Fruit fly (Drosophila melanogaster) whole organism, embryonic: Measurements from ENCODE around the gene CG7991.

Experiments used
- Ada2b ChIP-seq: fragments of 200-800 bp; sonication (Bioruptor generic); IDR thresholded peaks from 2 replicates; pipeline ENCODE4 v1.3.6; 2022; ENCODE audit warnings: missing biosample characterization, missing genetic modification characterization
- CG10543 ChIP-seq: fragments of 200-800 bp; sonication (Bioruptor generic); optimal IDR thresholded peaks from 3 replicates; lab custom pipeline; 2017; ENCODE audit warnings: missing biosample characterization, mild to moderate bottlenecking, missing genetic modification characterization, moderate library complexity
- CG11093 ChIP-seq: fragments of 200-800 bp; sonication (Bioruptor generic); IDR thresholded peaks from 3 replicates; pipeline ENCODE4 v1.3.6; 2022; ENCODE audit warnings: missing biosample characterization, missing genetic modification characterization
- CG11398 ChIP-seq: fragments of 200-800 bp; sonication (Bioruptor generic); optimal IDR thresholded peaks from 2 replicates; lab custom pipeline; 2016; ENCODE audit warnings: missing biosample characterization, missing genetic modification characterization
- CG12219 ChIP-seq: fragments of 200-800 bp; sonication (Bioruptor generic); optimal IDR thresholded peaks from 3 replicates; lab custom pipeline; 2018; ENCODE audit warnings: missing biosample characterization, mild to moderate bottlenecking, missing genetic modification characterization
- CG12769 ChIP-seq: fragments of 200-800 bp; sonication (Bioruptor generic); optimal IDR thresholded peaks from 2 replicates; lab custom pipeline; 2019; ENCODE audit warnings: missing biosample characterization, mild to moderate bottlenecking, missing genetic modification characterization, moderate library complexity
- CG15073 ChIP-seq: fragments of 200-800 bp; sonication (Bioruptor generic); optimal IDR thresholded peaks from 2 replicates; lab custom pipeline; 2016; ENCODE audit warnings: missing biosample characterization, missing genetic modification characterization
- CG16815 ChIP-seq: fragments of 200-800 bp; sonication (Bioruptor generic); optimal IDR thresholded peaks from 3 replicates; lab custom pipeline; 2017; ENCODE audit warnings: missing biosample characterization, mild to moderate bottlenecking, missing genetic modification characterization
- CG17361 ChIP-seq: fragments of 200-800 bp; sonication (Bioruptor generic); IDR thresholded peaks from 3 replicates; pipeline ENCODE4 v1.3.6; 2022; ENCODE audit warnings: missing biosample characterization, missing genetic modification characterization
- CG17568 ChIP-seq: fragments of 200-800 bp; sonication (Bioruptor generic); optimal IDR thresholded peaks from 2 replicates; lab custom pipeline; 2018; ENCODE audit warnings: missing biosample characterization, mild to moderate bottlenecking, missing genetic modification characterization, moderate library complexity
- CG17612 ChIP-seq: fragments of 200-800 bp; sonication (Bioruptor generic); IDR thresholded peaks from 2 replicates; pipeline ENCODE4 v1.3.6; 2022; ENCODE audit warnings: missing biosample characterization, missing genetic modification characterization
- CG1832 ChIP-seq: fragments of 200-800 bp; sonication (Bioruptor generic); optimal IDR thresholded peaks from 2 replicates; lab custom pipeline; 2017; ENCODE audit warnings: missing biosample characterization, mild to moderate bottlenecking, missing genetic modification characterization, inconsistent platforms
- CG3407 ChIP-seq: fragments of 200-800 bp; sonication (Bioruptor generic); optimal IDR thresholded peaks from 2 replicates; lab custom pipeline; 2018; ENCODE audit warnings: missing biosample characterization, mild to moderate bottlenecking, missing genetic modification characterization
- CG42726 ChIP-seq: fragments of 200-800 bp; sonication (Bioruptor generic); IDR thresholded peaks from 2 replicates; pipeline ENCODE4 v1.3.6; 2022; ENCODE audit warnings: missing biosample characterization, missing genetic modification characterization; ENCODE audit not compliant: partially characterized antibody
- CG4820 ChIP-seq: fragments of 200-800 bp; sonication (Bioruptor generic); optimal IDR thresholded peaks from 3 replicates; lab custom pipeline; 2016; ENCODE audit warnings: missing biosample characterization, missing genetic modification characterization
- CG6175 ChIP-seq: fragments of 200-800 bp; sonication (Bioruptor generic); IDR thresholded peaks from 3 replicates; pipeline ENCODE4 v1.3.6; 2022; ENCODE audit warnings: missing biosample characterization, missing genetic modification characterization
- CG8359 ChIP-seq: fragments of 200-800 bp; sonication (Bioruptor generic); optimal IDR thresholded peaks from 2 replicates; lab custom pipeline; 2017; ENCODE audit warnings: missing biosample characterization, mild to moderate bottlenecking, missing genetic modification characterization, borderline replicate concordance
- CG9817 ChIP-seq: fragments of 200-800 bp; sonication (Bioruptor generic); optimal IDR thresholded peaks from 2 replicates; lab custom pipeline; 2018; ENCODE audit warnings: missing biosample characterization, mild to moderate bottlenecking, missing genetic modification characterization, moderate library complexity
- CrebB ChIP-seq: fragments of 200-800 bp; sonication (Bioruptor generic); optimal IDR thresholded peaks from 3 replicates; lab custom pipeline; 2018; ENCODE audit warnings: missing biosample characterization, mild to moderate bottlenecking, missing genetic modification characterization
- Ets65A ChIP-seq: fragments of 200-800 bp; sonication (Bioruptor generic); peaks from one replicate; lab custom pipeline; 2016; ENCODE audit warnings: missing biosample characterization, missing genetic modification characterization
- Fer2 ChIP-seq: fragments of 200-800 bp; sonication (Bioruptor generic); optimal IDR thresholded peaks from 2 replicates; lab custom pipeline; 2018; ENCODE audit warnings: missing biosample characterization, mild to moderate bottlenecking, missing genetic modification characterization, moderate library complexity
- Gug ChIP-seq: fragments of 200-800 bp; sonication (Bioruptor generic); IDR thresholded peaks from 4 replicates; pipeline ENCODE4 v1.3.6; 2022; ENCODE audit warnings: missing biosample characterization, missing genetic modification characterization
- HLH4C ChIP-seq: fragments of 200-800 bp; sonication (Bioruptor generic); IDR thresholded peaks from 3 replicates; pipeline ENCODE4 v1.3.6; 2022; ENCODE audit warnings: missing biosample characterization, missing genetic modification characterization; ENCODE audit not compliant: partially characterized antibody
- Hmr ChIP-seq: fragments of 200-800 bp; sonication (Bioruptor generic); optimal IDR thresholded peaks from 3 replicates; lab custom pipeline; 2017; ENCODE audit warnings: mild to moderate bottlenecking, missing biosample characterization, missing genetic modification reagents, missing genetic modification characterization
- Hr3 ChIP-seq: fragments of 200-800 bp; sonication (Bioruptor generic); optimal IDR thresholded peaks from 3 replicates; lab custom pipeline; 2016; ENCODE audit warnings: missing biosample characterization, missing genetic modification characterization
- Hsf ChIP-seq: fragments of 200-800 bp; sonication (Bioruptor generic); optimal IDR thresholded peaks from 3 replicates; lab custom pipeline; 2016; ENCODE audit warnings: missing biosample characterization, missing genetic modification characterization
- Lhr ChIP-seq: fragments of 200-800 bp; sonication (Bioruptor generic); optimal IDR thresholded peaks from 3 replicates; lab custom pipeline; 2017; ENCODE audit warnings: mild to moderate bottlenecking, missing biosample characterization, missing genetic modification reagents, missing genetic modification characterization
- MTF-1 ChIP-seq: fragments of 200-800 bp; sonication (Bioruptor generic); optimal IDR thresholded peaks from 2 replicates; lab custom pipeline; 2018; ENCODE audit warnings: missing biosample characterization, mild to moderate bottlenecking, missing genetic modification characterization, borderline replicate concordance
- Nf-YA ChIP-seq: fragments of 200-800 bp; sonication (Bioruptor generic); IDR thresholded peaks from 2 replicates; pipeline ENCODE4 v1.3.6; 2022; ENCODE audit warnings: missing biosample characterization, missing genetic modification characterization
- Nf-YB ChIP-seq: fragments of 200-800 bp; sonication (Bioruptor generic); optimal IDR thresholded peaks from 3 replicates; lab custom pipeline; 2019; ENCODE audit warnings: missing biosample characterization, mild to moderate bottlenecking, missing genetic modification characterization, moderate library complexity
- Rx ChIP-seq: fragments of 200-800 bp; sonication (Bioruptor generic); IDR thresholded peaks from 2 replicates; pipeline ENCODE4 v1.3.6; 2022; ENCODE audit warnings: missing biosample characterization, missing genetic modification characterization
- Ssrp ChIP-seq: fragments of 200-800 bp; sonication (Bioruptor generic); optimal IDR thresholded peaks from 2 replicates; lab custom pipeline; 2018; ENCODE audit warnings: missing biosample characterization, mild to moderate bottlenecking, missing genetic modification characterization, moderate library complexity
- abd-A ChIP-seq: fragments of 200-800 bp; sonication (Bioruptor generic); optimal IDR thresholded peaks from 3 replicates; lab custom pipeline; 2019; ENCODE audit warnings: missing biosample characterization, mild to moderate bottlenecking, missing genetic modification characterization, moderate library complexity
- ase ChIP-seq: fragments of 200-800 bp; sonication (Bioruptor generic); IDR thresholded peaks from 3 replicates; pipeline ENCODE4 v1.3.6; 2022; ENCODE audit warnings: missing biosample characterization, missing genetic modification characterization
- dmrt11E ChIP-seq: fragments of 200-800 bp; sonication (Bioruptor generic); optimal IDR thresholded peaks from 3 replicates; lab custom pipeline; 2018; ENCODE audit warnings: missing biosample characterization, mild to moderate bottlenecking, missing genetic modification characterization, moderate library complexity
- dpn ChIP-seq, 2 experiments: fragments of 200-800 bp; sonication (Bioruptor generic); optimal IDR thresholded peaks; 3 replicates each; lab custom pipeline; 2016; ENCODE audit warnings: missing biosample characterization in 2 of 2, missing genetic modification characterization in 2 of 2
- fd102C ChIP-seq: fragments of 200-800 bp; sonication (Bioruptor generic); optimal IDR thresholded peaks from 2 replicates; lab custom pipeline; 2018; ENCODE audit warnings: missing biosample characterization, mild to moderate bottlenecking, missing genetic modification characterization, moderate library complexity
- gce ChIP-seq: fragments of 200-800 bp; sonication (Bioruptor generic); IDR thresholded peaks from 3 replicates; pipeline ENCODE4 v1.3.6; 2022; ENCODE audit warnings: missing biosample characterization, missing genetic modification characterization
- gro ChIP-seq: fragments of 200-800 bp; sonication (Bioruptor generic); optimal IDR thresholded peaks from 2 replicates; lab custom pipeline; 2016; ENCODE audit warnings: missing biosample characterization, missing genetic modification characterization
- knrl ChIP-seq: fragments of 200-800 bp; sonication (Bioruptor generic); IDR thresholded peaks from 3 replicates; pipeline ENCODE4 v1.3.6; 2022; ENCODE audit warnings: missing biosample characterization, missing genetic modification characterization; ENCODE audit not compliant: partially characterized antibody
- lab ChIP-seq: fragments of 200-800 bp; sonication (Bioruptor generic); optimal IDR thresholded peaks from 3 replicates; lab custom pipeline; 2017; ENCODE audit warnings: missing biosample characterization, missing genetic modification characterization, mild to moderate bottlenecking, moderate library complexity, missing genetic modification reagents
- lilli ChIP-seq: fragments of 200-800 bp; sonication (Bioruptor generic); optimal IDR thresholded peaks from 3 replicates; lab custom pipeline; 2016; ENCODE audit warnings: missing biosample characterization, missing genetic modification characterization
- lmd ChIP-seq: fragments of 200-800 bp; sonication (Bioruptor generic); IDR thresholded peaks from 2 replicates; pipeline ENCODE4 v1.3.6; 2022; ENCODE audit warnings: missing biosample characterization, missing genetic modification characterization
- mld ChIP-seq: fragments of 200-800 bp; sonication (Bioruptor generic); IDR thresholded peaks from 3 replicates; pipeline ENCODE4 v1.3.6; 2022; ENCODE audit warnings: missing biosample characterization, missing genetic modification characterization; ENCODE audit not compliant: partially characterized antibody
- p53 ChIP-seq: fragments of 200-800 bp; sonication (Bioruptor generic); optimal IDR thresholded peaks from 2 replicates; lab custom pipeline; 2016; ENCODE audit warnings: missing biosample characterization, missing genetic modification characterization
- slbo ChIP-seq: fragments of 200-800 bp; sonication (Bioruptor generic); IDR thresholded peaks from 2 replicates; pipeline ENCODE4 v1.3.6; 2022; ENCODE audit warnings: missing biosample characterization, missing genetic modification characterization
- tna ChIP-seq: fragments of 200-800 bp; sonication (Bioruptor generic); IDR thresholded peaks from 2 replicates; pipeline ENCODE4 v1.3.6; 2022; ENCODE audit warnings: missing biosample characterization, missing genetic modification characterization; ENCODE audit not compliant: partially characterized antibody
- tup ChIP-seq: fragments of 200-800 bp; sonication (Bioruptor generic); optimal IDR thresholded peaks from 2 replicates; lab custom pipeline; 2016; ENCODE audit warnings: missing biosample characterization, mild to moderate bottlenecking, missing genetic modification characterization, moderate library complexity
- usp ChIP-seq: fragments of >200 bp; optimal IDR thresholded peaks from 2 replicates; lab custom pipeline; 2017; ENCODE audit warnings: missing biosample characterization, missing genetic modification characterization
- wek ChIP-seq: fragments of 200-800 bp; sonication (Bioruptor generic); optimal IDR thresholded peaks from 3 replicates; lab custom pipeline; 2018; ENCODE audit warnings: missing biosample characterization, mild to moderate bottlenecking, missing genetic modification characterization, moderate library complexity

Gene CG7991

dm6 chr3L:1668504-1668903 is 6.0 kb upstream of the CG7991 start, which contains the start of gene RpL23A (continued):
- TF ChIP-seq Rx (peak; percentile 94), CG15073 (GFP tag; lab: Kevin White, UChicago) (peak; percentile 22), CG9817 (tag; lab: Kevin White, UChicago) (peak; percentile 96), CG11398 (GFP tag; lab: Kevin White, UChicago) (peak; percentile 96), CG17568 (GFP tag; lab: Kevin White, UChicago) (no peak), Ssrp (tag; lab: Kevin White, UChicago) (peak; percentile 74), CG1832 (GFP tag; lab: Kevin White, UChicago) (no peak), knrl (GFP tag; lab: Robert Waterston, UW) (peak; percentile 72), tna (GFP tag; lab: Robert Waterston, UW) (no peak), CG16815 (GFP tag; lab: Kevin White, UChicago) (peak; percentile 88), CG10543 (GFP tag; lab: Kevin White, UChicago) (peak; percentile 97), Nf-YB (GFP tag; lab: Kevin White, UChicago) (peak; percentile 79), wek (peak; percentile 87), tup (GFP tag; lab: Kevin White, UChicago) (peak; percentile 85), lmd (GFP tag; lab: Robert Waterston, UW) (peak; percentile 91), usp (GFP tag; lab: Kevin White, UChicago) (no peak), CG11093 (peak; percentile 81), CG6175 (GFP tag; lab: Robert Waterston, UW) (peak; percentile 90), Hsf (GFP tag; lab: Kevin White, UChicago) (peak; percentile 96), Ada2b (GFP tag; lab: Robert Waterston, UW) (peak; percentile 84), MTF-1 (peak; percentile 97), gro (peak; percentile 97), lilli (peak; percentile 94), CG3407 (GFP tag; lab: Kevin White, UChicago) (peak; percentile 93), CG42726 (GFP tag; lab: Robert Waterston, UW) (peak; percentile 83), mld (no peak), p53 (GFP tag; lab: Kevin White, UChicago) (peak; percentile 97), slbo (GFP tag; lab: Robert Waterston, UW) (peak; percentile 96), HLH4C (no peak), Gug (GFP tag; lab: Robert Waterston, UW) (peak; percentile 89), fd102C (GFP tag; lab: Kevin White, UChicago) (peak; percentile 93), Fer2 (peak; percentile 92), Ets65A (GFP tag; lab: Kevin White, UChicago) (peak; percentile 100), Lhr (GFP tag; lab: Kevin White, UChicago) (peak; percentile 99), CG17361 (GFP tag; lab: Robert Waterston, UW) (peak; percentile 89), CrebB (peak; percentile 93), dpn (GFP tag; optimal IDR thresholded peaks at IDR 0.05; lab: Kevin White, UChicago) (peak; percentile 93 to 98), CG8359 (GFP tag; lab: Kevin White, UChicago) (peak; percentile 81), lab (peak; percentile 99), dmrt11E (tag; lab: Kevin White, UChicago) (peak; percentile 86), abd-A (tag; lab: Kevin White, UChicago) (peak; percentile 62), CG17612 (GFP tag; lab: Robert Waterston, UW) (peak; percentile 76; the same call in 1 of the 2 replicates), Hr3 (peak; percentile 92), ase (GFP tag; lab: Robert Waterston, UW) (peak; percentile 93), gce (GFP tag; lab: Robert Waterston, UW) (peak; percentile 88), Nf-YA (peak; percentile 87), CG12219 (peak; percentile 88), Hmr (GFP tag; lab: Kevin White, UChicago) (peak; percentile 99), CG4820 (peak; percentile 90), CG12769 (tag; lab: Kevin White, UChicago) (peak; percentile 96)
